Fruit fly (Drosophila melanogaster): ENCODE measurements around the gene CG13455.

DNA sequence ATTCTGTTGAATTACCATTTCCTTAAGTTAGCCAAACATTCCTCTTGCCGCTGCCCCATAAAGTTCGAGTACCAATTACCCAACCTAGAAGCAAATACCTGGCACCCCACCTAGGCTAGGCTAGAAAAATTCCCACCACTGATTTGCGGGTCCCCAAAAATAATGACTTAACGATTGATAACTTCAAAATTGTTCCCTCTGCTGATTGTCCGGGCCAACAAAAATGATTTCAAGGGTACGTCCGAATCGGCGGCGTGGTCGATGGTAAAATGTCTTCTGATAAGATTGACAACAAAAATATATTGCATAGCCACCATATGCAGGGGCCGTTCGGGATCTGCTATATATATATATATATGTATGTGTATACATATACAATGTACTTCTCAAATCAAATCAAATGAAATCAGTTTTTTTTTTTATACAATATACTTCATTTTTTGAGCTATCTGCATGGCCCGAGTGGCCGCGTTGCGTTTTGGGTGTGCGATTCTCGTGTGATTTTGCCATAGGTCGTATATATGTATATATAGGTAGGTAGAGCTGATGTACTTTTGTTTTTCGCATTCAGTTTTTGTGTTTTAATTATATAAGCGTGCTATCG lies 50.9 kb downstream of the CG13455 start:
- TF ChIP-seq Ets98B (GFP tag; IDR thresholded peaks at IDR 0.05) (no peak), CG8301 (tag; optimal IDR thresholded peaks at IDR 0.05) (no peak), rn (GFP tag; IDR thresholded peaks at IDR 0.05) (no peak), Snoo (tag; optimal IDR thresholded peaks at IDR 0.05) (no peak), CG13204 (GFP tag; optimal IDR thresholded peaks at IDR 0.05) (no peak), Pif1A (GFP tag; optimal IDR thresholded peaks at IDR 0.05) (no peak), CG10348 (GFP tag; IDR thresholded peaks at IDR 0.05) (no peak), CG4496 (GFP tag; IDR thresholded peaks at IDR 0.05) (no peak), CG12605 (GFP tag; IDR thresholded peaks at IDR 0.05) (no peak), Pif1B (GFP tag; optimal IDR thresholded peaks at IDR 0.05) (no peak), CG14655 (GFP tag; optimal IDR thresholded peaks at IDR 0.05) (no peak), EcR (GFP tag; optimal IDR thresholded peaks at IDR 0.05) (no peak)
